Worm (Caenorhabditis elegans): ENCODE measurements around the gene K10H10.5.

DNA sequence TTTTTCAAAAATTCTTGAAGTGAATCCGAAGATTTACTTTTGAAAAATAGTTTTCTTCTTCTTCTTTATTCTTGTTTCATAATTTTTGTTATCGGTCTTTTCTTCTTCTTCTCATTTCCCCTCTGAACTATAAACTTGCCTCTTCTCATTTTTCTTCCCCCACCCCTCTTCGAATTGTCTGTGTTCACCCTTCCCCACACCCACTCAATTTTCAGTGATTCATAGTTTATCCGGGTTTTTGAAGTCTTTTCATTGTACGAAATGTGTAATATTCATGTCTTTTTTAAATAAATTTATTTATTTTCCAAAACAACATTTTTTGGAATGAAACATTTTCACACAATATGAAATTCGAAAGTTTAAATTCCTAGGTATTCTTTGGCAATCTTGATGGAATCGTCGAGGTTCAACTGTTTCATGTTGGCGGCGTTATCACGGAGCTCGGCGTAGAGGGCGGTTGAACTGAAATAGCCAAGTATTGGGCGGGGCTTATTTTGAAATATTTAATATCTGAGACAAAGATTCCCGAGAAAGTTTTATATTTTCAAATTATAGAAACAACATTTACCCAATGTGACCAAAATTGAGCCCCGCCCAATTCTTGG lies 8.9 kb upstream of the K10H10.5 start:
- TF ChIP-seq med-1 (GFP tag; optimal IDR thresholded peaks at IDR 0.05; ENCODE audit: insufficient read depth) (no peak), cog-1 (tag; optimal IDR thresholded peaks at IDR 0.05) (no peak)

All from whole organism, midembryonic.